Worm (Caenorhabditis elegans): ENCODE measurements around the gene C05E11.6.

DNA sequence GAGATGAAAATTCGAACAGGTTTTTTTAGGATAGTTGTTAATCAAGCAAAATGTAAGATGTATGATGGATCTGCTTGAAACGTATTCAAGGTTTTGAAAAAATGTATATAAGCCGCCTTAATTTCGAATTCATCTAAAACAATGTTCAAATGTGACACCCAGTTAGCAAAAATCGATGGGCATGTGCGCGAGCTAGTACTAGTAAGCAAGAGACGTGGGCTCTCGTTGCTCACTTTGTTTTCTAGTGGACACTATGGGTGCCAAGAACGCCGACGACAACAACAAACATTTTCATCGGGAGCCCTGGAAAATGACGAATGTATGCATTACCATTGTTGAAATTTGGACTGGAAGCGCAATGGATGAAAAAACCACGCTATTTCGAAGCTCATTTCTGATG, 40.8 kb upstream of the C05E11.6 start:
- TF ChIP-seq ama-1 (optimal IDR thresholded peaks at IDR 0.05) (no peak), ztf-4 (tag; optimal IDR thresholded peaks at IDR 0.05) (no peak), ztf-11 (tag; optimal IDR thresholded peaks at IDR 0.05) (no peak), elt-2 (tag; optimal IDR thresholded peaks at IDR 0.05) (no peak), nhr-11 (tag; optimal IDR thresholded peaks at IDR 0.05) (no peak), lin-39 (tag; optimal IDR thresholded peaks at IDR 0.05) (no peak), lin-15B (tag; optimal IDR thresholded peaks at IDR 0.05) (no peak), nhr-25 (tag; optimal IDR thresholded peaks at IDR 0.05) (no peak), egl-27 (tag; optimal IDR thresholded peaks at IDR 0.05) (no peak), nhr-237 (tag; optimal IDR thresholded peaks at IDR 0.05) (no peak), nhr-12 (tag; optimal IDR thresholded peaks at IDR 0.05) (no peak), pqm-1 (tag; optimal IDR thresholded peaks at IDR 0.05) (no peak), zag-1 (tag; optimal IDR thresholded peaks at IDR 0.05) (no peak)

Measured in whole organism, L3 larva.